Worm (Caenorhabditis elegans) whole organism, midembryonic: ENCODE data around the gene flp-6.
"Not testable (repeated sequence)": the region's sequence is repeated elsewhere in the genome, so short reads cannot be mapped to it uniquely, and the experiment has no call there.

Source experiments
- T22C8.4 ChIP-seq: fragments of 200-800 bp; sonication (Bioruptor generic); IDR thresholded peaks from 2 replicates; pipeline ENCODE4 v1.3.6; 2022; ENCODE audit warnings: missing genetic modification characterization, missing compliant biosample characterization
- cog-1 ChIP-seq: sonication (generic microtip); optimal IDR thresholded peaks from 2 replicates; lab custom pipeline; 2016; ENCODE audit warnings: missing genetic modification characterization, missing compliant biosample characterization
- flt-1 ChIP-seq: fragments of 200-800 bp; sonication (Bioruptor generic); IDR thresholded peaks from 2 replicates; pipeline ENCODE4 v1.3.6; 2022; ENCODE audit warnings: missing genetic modification characterization, missing compliant biosample characterization
- klf-2 ChIP-seq: fragments of 200-800 bp; sonication (Bioruptor generic); conservative IDR thresholded peaks from 2 replicates; pipeline ENCODE4 v1.3.6; 2022; ENCODE audit warnings: missing genetic modification reagents, missing genetic modification characterization, missing compliant biosample characterization
- med-1 ChIP-seq: sonication (generic microtip); optimal IDR thresholded peaks from 2 replicates; lab custom pipeline; 2017; ENCODE audit warnings: missing genetic modification characterization, mild to moderate bottlenecking, missing compliant biosample characterization, antibody characterized with exemption, missing genetic modification reagents; ENCODE audit not compliant: insufficient read depth
- ref-1 ChIP-seq: fragments of 200-800 bp; sonication (Bioruptor generic); conservative IDR thresholded peaks from 2 replicates; pipeline ENCODE4 v1.3.6; 2022; ENCODE audit warnings: missing genetic modification reagents, missing genetic modification characterization, missing compliant biosample characterization
- tab-1 ChIP-seq: fragments of 200-800 bp; sonication (Bioruptor generic); IDR thresholded peaks from 2 replicates; pipeline ENCODE4 v1.3.6; 2022; ENCODE audit warnings: missing genetic modification characterization, missing compliant biosample characterization
- ztf-23 ChIP-seq: fragments of 200-800 bp; sonication (Bioruptor generic); IDR thresholded peaks from 2 replicates; pipeline ENCODE4 v1.3.6; 2022; ENCODE audit warnings: missing genetic modification reagents, missing genetic modification characterization, missing compliant biosample characterization
- ztf-29 ChIP-seq: fragments of 200-800 bp; sonication (Bioruptor generic); IDR thresholded peaks from 2 replicates; pipeline ENCODE4 v1.3.6; 2022; ENCODE audit warnings: missing genetic modification reagents, missing genetic modification characterization, missing compliant biosample characterization

DNA sequence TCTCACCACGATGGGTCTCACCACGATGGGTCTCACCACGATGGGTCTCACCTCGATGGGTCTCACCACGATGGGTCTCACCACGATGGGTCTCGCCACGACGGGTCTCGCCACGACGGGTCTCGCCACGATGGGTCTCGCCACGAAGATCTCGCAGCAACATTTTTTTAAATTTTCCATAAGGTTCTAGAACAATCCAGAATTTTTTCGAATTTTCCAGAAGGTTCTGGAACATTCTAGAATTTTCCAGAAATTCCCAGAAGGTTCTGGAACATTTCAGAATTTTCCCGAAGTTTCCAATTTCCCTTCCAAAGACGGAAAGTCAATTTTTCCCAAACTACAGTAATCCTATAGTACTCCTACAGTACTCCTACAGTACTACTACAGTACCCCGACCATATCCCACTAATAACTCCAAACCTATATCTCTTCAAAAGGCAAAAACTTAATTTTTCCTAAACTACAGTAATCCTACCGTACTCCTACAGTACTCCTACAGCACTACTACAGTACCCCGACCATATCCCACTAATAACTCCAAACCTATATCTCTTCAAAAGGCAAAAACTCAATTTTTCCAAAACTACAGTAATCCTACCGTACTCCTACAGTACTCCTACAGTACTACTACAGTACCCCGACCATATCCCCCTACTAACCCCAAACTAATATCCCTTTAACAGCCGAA, 32.3 kb upstream of the flp-6 start, which contains the start of gene Y54B9A.1:
- TF ChIP-seq T22C8.4 (GFP tag; lab: Robert Waterston, UW); tab-1 (GFP tag; lab: Robert Waterston, UW); klf-2 (GFP tag; lab: Robert Waterston, UW); med-1 (GFP tag; lab: Kevin White, UChicago); ztf-29; ref-1 (GFP tag; lab: Robert Waterston, UW); cog-1 (tag; lab: Kevin White, UChicago): not testable (repeated sequence)
- peak; percentile 52; the same call in 1 of the 2 replicates for TF ChIP-seq ztf-23
- peak; percentile 55; the same call in 1 of the 2 replicates for TF ChIP-seq flt-1 (GFP tag; lab: Robert Waterston, UW)
